Fruit fly (Drosophila melanogaster): ENCODE measurements around the gene CASK.

dm6 chr3R:21740766-21741350 is 81.6 kb downstream of the CASK start:
- TF ChIP-seq ttk (optimal IDR thresholded peaks at IDR 0.05) (no peak), h (optimal IDR thresholded peaks at IDR 0.05) (no peak), psq (optimal IDR thresholded peaks at IDR 0.05) (no peak), insv (optimal IDR thresholded peaks at IDR 0.05) (no peak), Sin3A (optimal IDR thresholded peaks at IDR 0.05) (no peak), Myc (optimal IDR thresholded peaks at IDR 0.05) (no peak)
